Fruit fly (Drosophila melanogaster): ENCODE measurements at regions not wholly inside any gene's neighbourhood (a gene's known extent, or its start where the extent isn't known, plus 50 kb on each side); places are given as distances from the start of the nearest gene placed in this dataset.
"Not testable (repeated sequence)": the region's sequence is repeated elsewhere in the genome, so short reads cannot be mapped to it uniquely, and the experiment has no call there.

- 0 out of 2 replicates have a peak, but pooled peaks have one; percentile 27 for TF ChIP-seq Dref (GFP tag; IDR thresholded peaks at IDR 0.05)
- peak; percentile 38; the same call in 2 of the 4 replicates for TF ChIP-seq Gug (GFP tag; IDR thresholded peaks at IDR 0.05)
- TF ChIP-seq Poxn (GFP tag; IDR thresholded peaks at IDR 0.05), result 0 out of 2 replicates have a peak, but pooled peaks have one; percentile 31
- TF ChIP-seq CG2889 (GFP tag; IDR thresholded peaks at IDR 0.05), result peak; percentile 52; the same call in 1 of the 3 replicates
- 0 out of 2 replicates have a peak, but pooled peaks have one; percentile 16 for TF ChIP-seq sens-2 (GFP tag; IDR thresholded peaks at IDR 0.05)
- 0 out of 3 replicates have a peak, but pooled peaks have one; percentile 22 for TF ChIP-seq H15 (GFP tag; IDR thresholded peaks at IDR 0.05)
- TF ChIP-seq hb (GFP tag; IDR thresholded peaks at IDR 0.05; ENCODE audit: partially characterized antibody), result peak; percentile 50; the same call in 1 of the 3 replicates
- 0 out of 2 replicates have a peak, but pooled peaks have one; percentile 31 for TF ChIP-seq klu (GFP tag; IDR thresholded peaks at IDR 0.05)
- TF ChIP-seq CG16813 (GFP tag; IDR thresholded peaks at IDR 0.05; ENCODE audit: partially characterized antibody), result 0 out of 3 replicates have a peak, but pooled peaks have one; percentile 35
- TF ChIP-seq Dip2 (GFP tag; IDR thresholded peaks at IDR 0.05), result 0 out of 2 replicates have a peak, but pooled peaks have one; percentile 20
- TF ChIP-seq gt (GFP tag; IDR thresholded peaks at IDR 0.05), result 0 out of 2 replicates have a peak, but pooled peaks have one; percentile 9
- 0 out of 3 replicates have a peak, but pooled peaks have one; percentile 25 for TF ChIP-seq CG7963 (GFP tag; IDR thresholded peaks at IDR 0.05; ENCODE audit: partially characterized antibody)
- TF ChIP-seq HLH4C (GFP tag; IDR thresholded peaks at IDR 0.05; ENCODE audit: partially characterized antibody), result 0 out of 3 replicates have a peak, but pooled peaks have one; percentile 21
- TF ChIP-seq CG11560 (tag; IDR thresholded peaks at IDR 0.05), result peak; percentile 42; the same call in 1 of the 3 replicates
- peak; percentile 37; the same call in 1 of the 2 replicates for TF ChIP-seq danr (GFP tag; IDR thresholded peaks at IDR 0.05)
- TF ChIP-seq slbo (GFP tag; IDR thresholded peaks at IDR 0.05), result 0 out of 2 replicates have a peak, but pooled peaks have one; percentile 7
- TF ChIP-seq CG17612 (GFP tag; IDR thresholded peaks at IDR 0.05), result 0 out of 2 replicates have a peak, but pooled peaks have one; percentile 39
- peak; percentile 9; the same call in 1 of the 2 replicates for TF ChIP-seq al (GFP tag; IDR thresholded peaks at IDR 0.05)
- TF ChIP-seq jigr1 (GFP tag; IDR thresholded peaks at IDR 0.05), result 0 out of 3 replicates have a peak, but pooled peaks have one; percentile 24
- peak; percentile 31; the same call in 1 of the 3 replicates for TF ChIP-seq Aef1 (GFP tag; IDR thresholded peaks at IDR 0.05)
- peak; percentile 10; the same call in 1 of the 3 replicates for TF ChIP-seq Optix (GFP tag; IDR thresholded peaks at IDR 0.05)
- TF ChIP-seq ssp (GFP tag; IDR thresholded peaks at IDR 0.05), result 0 out of 2 replicates have a peak, but pooled peaks have one; percentile 24
- peak; percentile 48 for TF ChIP-seq dan (GFP tag; IDR thresholded peaks at IDR 0.05)
- peak; percentile 38; the same call in 1 of the 2 replicates for TF ChIP-seq Oaz (GFP tag; IDR thresholded peaks at IDR 0.05)
- 0 out of 3 replicates have a peak, but pooled peaks have one; percentile 23 for TF ChIP-seq ase (GFP tag; IDR thresholded peaks at IDR 0.05)
- not testable (repeated sequence) for TF ChIP-seq prd (optimal IDR thresholded peaks at IDR 0.05)
- TF ChIP-seq prd (GFP tag; IDR thresholded peaks at IDR 0.05), result 0 out of 3 replicates have a peak, but pooled peaks have one; percentile 36
- TF ChIP-seq Gsc (GFP tag; IDR thresholded peaks at IDR 0.05), result peak; percentile 74
These were observed 129.9 kb downstream of the eIF4B start for dm6 chr3L:27728180-27728579.

Data from whole organism, embryonic.